Fruit fly (Drosophila melanogaster) whole organism, embryonic: Measurements from ENCODE around the gene CG32388.
A peak's percentile ranks its signal among the peaks of the same experiment; 100 is the strongest.

Source experiments
- Awh ChIP-seq: fragments of 200-800 bp; sonication (Bioruptor generic); IDR thresholded peaks from 2 replicates; pipeline ENCODE4, ENCODE4 v1.3.6; 2022; ENCODE audit warnings: missing biosample characterization, missing genetic modification characterization
- CG1024 ChIP-seq: fragments of 200-800 bp; sonication (Bioruptor generic); IDR thresholded peaks from 2 replicates; pipeline ENCODE4 v1.3.6; 2022; ENCODE audit warnings: missing biosample characterization, missing genetic modification characterization
- CG10654 ChIP-seq: fragments of 200-800 bp; sonication (Bioruptor generic); optimal IDR thresholded peaks from 2 replicates; lab custom pipeline; 2016; ENCODE audit warnings: missing biosample characterization, missing genetic modification characterization
- CG10979 ChIP-seq: fragments of 200-800 bp; sonication (Bioruptor generic); optimal IDR thresholded peaks from 2 replicates; lab custom pipeline; 2018; ENCODE audit warnings: missing biosample characterization, mild to moderate bottlenecking, missing genetic modification characterization, moderate library complexity
- CG11093 ChIP-seq: fragments of 200-800 bp; sonication (Bioruptor generic); IDR thresholded peaks from 3 replicates; pipeline ENCODE4 v1.3.6; 2022; ENCODE audit warnings: missing biosample characterization, missing genetic modification characterization
- CG12236 ChIP-seq: fragments of 200-800 bp; sonication (Bioruptor generic); optimal IDR thresholded peaks from 2 replicates; lab custom pipeline; 2016; ENCODE audit warnings: missing biosample characterization, missing genetic modification characterization
- CG1603 ChIP-seq: fragments of 200-800 bp; sonication (Bioruptor generic); optimal IDR thresholded peaks from 2 replicates; lab custom pipeline; 2019; ENCODE audit warnings: missing biosample characterization, mild to moderate bottlenecking, missing genetic modification characterization, moderate library complexity
- CG18262 ChIP-seq: fragments of 200-800 bp; optimal IDR thresholded peaks from 3 replicates; lab custom pipeline; 2019; ENCODE audit warnings: missing biosample characterization, mild to moderate bottlenecking, missing genetic modification characterization, moderate library complexity
- CG1832 ChIP-seq: fragments of 200-800 bp; sonication (Bioruptor generic); optimal IDR thresholded peaks from 2 replicates; lab custom pipeline; 2017; ENCODE audit warnings: missing biosample characterization, mild to moderate bottlenecking, missing genetic modification characterization, inconsistent platforms
- CG18476 ChIP-seq: fragments of 200-800 bp; sonication (Bioruptor generic); optimal IDR thresholded peaks from 2 replicates; lab custom pipeline; 2016; ENCODE audit warnings: missing biosample characterization, mild to moderate bottlenecking, missing genetic modification characterization
- CG2202 ChIP-seq: fragments of 200-800 bp; sonication (Bioruptor generic); optimal IDR thresholded peaks from 2 replicates; lab custom pipeline; 2018; ENCODE audit warnings: missing biosample characterization, mild to moderate bottlenecking, missing genetic modification characterization
- CG30403 ChIP-seq: fragments of 200-800 bp; sonication (Bioruptor generic); optimal IDR thresholded peaks from 3 replicates; lab custom pipeline; 2016; ENCODE audit warnings: missing biosample characterization, missing genetic modification characterization
- CG34422 ChIP-seq: fragments of 200-800 bp; sonication (Bioruptor generic); IDR thresholded peaks from 3 replicates; pipeline ENCODE4 v1.3.6; 2022; ENCODE audit warnings: missing biosample characterization, missing genetic modification characterization
- CG4424 ChIP-seq: fragments of 200-800 bp; sonication (Bioruptor generic); optimal IDR thresholded peaks from 3 replicates; lab custom pipeline; 2016; ENCODE audit warnings: missing biosample characterization, missing genetic modification characterization
- CG4730 ChIP-seq: fragments of 200-800 bp; sonication (Bioruptor generic); IDR thresholded peaks from 2 replicates; pipeline ENCODE4 v1.3.6; 2022; ENCODE audit warnings: missing biosample characterization, missing genetic modification characterization
- CG6272 ChIP-seq: fragments of 200-800 bp; sonication (Bioruptor generic); IDR thresholded peaks from 2 replicates; pipeline ENCODE4 v1.3.6; 2022; ENCODE audit warnings: missing biosample characterization, missing genetic modification characterization
- CG8944 ChIP-seq: fragments of 200-800 bp; sonication (Bioruptor generic); optimal IDR thresholded peaks from 3 replicates; lab custom pipeline; 2016; ENCODE audit warnings: missing biosample characterization, missing genetic modification characterization
- CTCF ChIP-seq: fragments of 200-800 bp; sonication (Bioruptor generic); optimal IDR thresholded peaks from 2 replicates; lab custom pipeline; 2017; ENCODE audit warnings: missing biosample characterization, mild to moderate bottlenecking, missing genetic modification characterization, moderate library complexity
- Dip2 ChIP-seq: fragments of 200-800 bp; sonication (Bioruptor generic); IDR thresholded peaks from 2 replicates; pipeline ENCODE4 v1.3.6; 2022; ENCODE audit warnings: missing biosample characterization, missing genetic modification characterization
- Dp ChIP-seq: fragments of 200-800 bp; sonication (Bioruptor generic); optimal IDR thresholded peaks from 2 replicates; lab custom pipeline; 2018; ENCODE audit warnings: missing biosample characterization, mild to moderate bottlenecking, missing genetic modification characterization, moderate library complexity
- E2f2 ChIP-seq: fragments of 200-800 bp; sonication (Bioruptor generic); IDR thresholded peaks from 2 replicates; pipeline ENCODE4 v1.3.6; 2022; ENCODE audit warnings: missing biosample characterization, missing genetic modification characterization
- Eip74EF ChIP-seq, 2 experiments: fragments of 200-800 bp in 1 of 2; fragments of >200 bp in 1 of 2; sonication (Bioruptor generic) in 1 of 2; optimal IDR thresholded peaks; 2 replicates each; lab custom pipeline; 2017 to 2019; ENCODE audit warnings: missing biosample characterization in 2 of 2, missing genetic modification characterization in 2 of 2, mild to moderate bottlenecking in 1 of 2, moderate library complexity in 1 of 2
- Fer1 ChIP-seq: fragments of 200-800 bp; sonication (Bioruptor generic); optimal IDR thresholded peaks from 2 replicates; lab custom pipeline; 2017; ENCODE audit warnings: missing biosample characterization, mild to moderate bottlenecking, missing genetic modification characterization
- HLHmδ ChIP-seq: fragments of 200-800 bp; sonication (Bioruptor generic); optimal IDR thresholded peaks from 2 replicates; lab custom pipeline; 2018; ENCODE audit warnings: missing biosample characterization, mild to moderate bottlenecking, missing genetic modification characterization, moderate library complexity
- Hmx ChIP-seq: fragments of 200-800 bp; sonication (Bioruptor generic); optimal IDR thresholded peaks from 2 replicates; lab custom pipeline; 2016; ENCODE audit warnings: missing biosample characterization, missing genetic modification characterization
- Mad ChIP-seq: fragments of 200-800 bp; sonication (Bioruptor generic); optimal IDR thresholded peaks from 2 replicates; lab custom pipeline; 2016; ENCODE audit warnings: missing biosample characterization, missing genetic modification characterization
- Mrtf ChIP-seq: fragments of 200-800 bp; sonication (Bioruptor generic); IDR thresholded peaks from 3 replicates; pipeline ENCODE4 v1.3.6; 2022; ENCODE audit warnings: missing biosample characterization, missing genetic modification characterization
- Oaz ChIP-seq: fragments of 200-800 bp; sonication (Bioruptor generic); IDR thresholded peaks from 2 replicates; pipeline ENCODE4 v1.3.6; 2022; ENCODE audit warnings: missing biosample characterization, missing genetic modification characterization
- ac ChIP-seq: fragments of 200-800 bp; sonication (Bioruptor generic); optimal IDR thresholded peaks from 3 replicates; lab custom pipeline; 2017; ENCODE audit warnings: missing biosample characterization, mild to moderate bottlenecking, missing genetic modification characterization
- amos ChIP-seq: fragments of 200-800 bp; sonication (Bioruptor generic); IDR thresholded peaks from 2 replicates; pipeline ENCODE4 v1.3.6; 2022; ENCODE audit warnings: missing biosample characterization, missing genetic modification characterization; ENCODE audit not compliant: partially characterized antibody
- cas ChIP-seq: fragments of 200-800 bp; sonication (Bioruptor generic); IDR thresholded peaks from 2 replicates; pipeline ENCODE4 v1.3.6; 2022; ENCODE audit warnings: missing biosample characterization, missing genetic modification characterization
- chif ChIP-seq, 2 experiments: fragments of 200-800 bp; sonication (Bioruptor generic); optimal IDR thresholded peaks; 3 replicates each; lab custom pipeline; 2016; ENCODE audit warnings: missing biosample characterization in 2 of 2, missing genetic modification characterization in 2 of 2
- danr ChIP-seq: fragments of 200-800 bp; sonication (Bioruptor generic); IDR thresholded peaks from 2 replicates; pipeline ENCODE4 v1.3.6; 2022; ENCODE audit warnings: missing biosample characterization, missing genetic modification characterization
- dmrt99B ChIP-seq: fragments of 200-800 bp; sonication (Bioruptor generic); optimal IDR thresholded peaks from 2 replicates; lab custom pipeline; 2018; ENCODE audit warnings: missing biosample characterization, mild to moderate bottlenecking, missing genetic modification characterization, moderate library complexity
- dysf ChIP-seq: fragments of 200-800 bp; sonication (Bioruptor generic); IDR thresholded peaks from 3 replicates; pipeline ENCODE4 v1.3.6; 2022; ENCODE audit warnings: missing biosample characterization, missing genetic modification characterization
- fd102C ChIP-seq: fragments of 200-800 bp; sonication (Bioruptor generic); optimal IDR thresholded peaks from 2 replicates; lab custom pipeline; 2018; ENCODE audit warnings: missing biosample characterization, mild to moderate bottlenecking, missing genetic modification characterization, moderate library complexity
- fd96Cb ChIP-seq: fragments of 200-800 bp; sonication (Bioruptor generic); optimal IDR thresholded peaks from 2 replicates; lab custom pipeline; 2018; ENCODE audit warnings: missing biosample characterization, mild to moderate bottlenecking, missing genetic modification characterization, moderate library complexity
- hbn ChIP-seq: fragments of 200-800 bp; sonication (Bioruptor generic); IDR thresholded peaks from 2 replicates; pipeline ENCODE4 v1.3.6; 2022; ENCODE audit warnings: missing biosample characterization, missing genetic modification characterization; ENCODE audit not compliant: partially characterized antibody
- hkb ChIP-seq, 2 experiments: fragments of 200-800 bp in 1 of 2; fragments of >200 bp in 1 of 2; sonication (Bioruptor generic) in 1 of 2; IDR thresholded peaks in 1 of 2; optimal IDR thresholded peaks in 1 of 2; 2 replicates each; pipeline versions ENCODE4 v1.3.6 to Lab custom; 2017 to 2022; ENCODE audit warnings: missing biosample characterization in 1 of 2, missing genetic modification characterization in 1 of 2
- maf-S ChIP-seq: fragments of 200-800 bp; sonication (Bioruptor generic); optimal IDR thresholded peaks from 2 replicates; lab custom pipeline; 2016; ENCODE audit warnings: missing biosample characterization, missing genetic modification characterization
- pita ChIP-seq: fragments of 200-800 bp; sonication (Bioruptor generic); optimal IDR thresholded peaks from 2 replicates; lab custom pipeline; 2017; ENCODE audit warnings: missing biosample characterization, mild to moderate bottlenecking, missing genetic modification characterization
- prd ChIP-seq, 3 experiments: fragments of >200 bp in 2 of 3; fragments of 200-800 bp in 1 of 3; sonication (Bioruptor generic) in 1 of 3; optimal IDR thresholded peaks in 2 of 3; IDR thresholded peaks in 1 of 3; 2 replicates in 2 of 3; 3 replicates in 1 of 3; pipeline versions ENCODE4 v1.3.6 to Lab custom; 2017 to 2022; ENCODE audit warnings: missing biosample characterization in 1 of 3, missing genetic modification characterization in 1 of 3
- sisA ChIP-seq: fragments of 200-800 bp; sonication (Bioruptor generic); IDR thresholded peaks from 2 replicates; pipeline ENCODE4 v1.3.6; 2022; ENCODE audit warnings: missing biosample characterization, missing genetic modification characterization
- slbo ChIP-seq: fragments of 200-800 bp; sonication (Bioruptor generic); IDR thresholded peaks from 2 replicates; pipeline ENCODE4 v1.3.6; 2022; ENCODE audit warnings: missing biosample characterization, missing genetic modification characterization
- ttk ChIP-seq: fragments of 200-800 bp; sonication (Bioruptor generic); IDR thresholded peaks from 2 replicates; pipeline ENCODE4 v2.1.2; 2022; ENCODE audit warnings: missing biosample characterization, missing genetic modification characterization

The CG32388 gene

DNA sequence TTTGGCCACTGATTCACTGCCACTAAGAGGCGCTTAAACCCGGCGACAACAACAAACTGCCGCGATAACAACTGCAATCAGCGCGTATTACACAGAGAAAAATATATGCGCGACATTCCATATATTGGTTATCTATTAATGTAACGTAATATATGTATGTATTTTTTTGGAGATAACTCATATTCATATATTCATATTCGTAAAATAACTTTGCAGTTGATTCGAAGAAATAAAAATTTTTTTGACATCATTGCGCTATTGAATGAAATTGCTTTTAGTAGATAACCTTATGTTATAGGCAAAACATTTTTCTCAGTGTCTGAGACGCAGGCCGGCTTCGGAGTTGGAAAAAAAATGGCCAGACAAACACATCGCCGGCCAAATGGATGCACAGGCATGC is 12.5 kb upstream of the CG32388 start (continued):
- no peak for TF ChIP-seq CG1832
- peak; percentile 5 for TF ChIP-seq CG30403
- TF ChIP-seq hbn (GFP tag; lab: Robert Waterston, UW) = no peak
- TF ChIP-seq CG18262 = no peak
- no peak for TF ChIP-seq Eip74EF (GFP tag; optimal IDR thresholded peaks at IDR 0.05; lab: Kevin White, UChicago)
- TF ChIP-seq CG1024 (GFP tag; lab: Robert Waterston, UW) = no peak
- TF ChIP-seq prd (optimal IDR thresholded peaks at IDR 0.05; lab: Kevin White, UChicago) = no peak
- 0 out of 3 replicates have a peak, but pooled peaks have one; percentile 33 for TF ChIP-seq prd (GFP tag; IDR thresholded peaks at IDR 0.05; lab: Robert Waterston, UW)
- TF ChIP-seq Awh = no peak
- TF ChIP-seq Hmx (GFP tag; lab: Kevin White, UChicago) = no peak
- no peak for TF ChIP-seq CG10654
- TF ChIP-seq hkb (optimal IDR thresholded peaks at IDR 0.05; lab: Kevin White, UChicago) = no peak
- TF ChIP-seq hkb (GFP tag; IDR thresholded peaks at IDR 0.05; lab: Robert Waterston, UW) = 0 out of 2 replicates have a peak, but pooled peaks have one; percentile 16
- TF ChIP-seq CG1603 (tag; lab: Kevin White, UChicago) = peak; percentile 17
- TF ChIP-seq slbo (GFP tag; lab: Robert Waterston, UW) = no peak
- TF ChIP-seq fd96Cb (tag; lab: Kevin White, UChicago) = peak; percentile 38
- no peak for TF ChIP-seq Dp
- peak; percentile 52 for TF ChIP-seq dmrt99B (tag; lab: Kevin White, UChicago)
- TF ChIP-seq fd102C = no peak
- no peak for TF ChIP-seq danr (GFP tag; lab: Robert Waterston, UW)
- TF ChIP-seq ac (GFP tag; lab: Kevin White, UChicago) = no peak
- TF ChIP-seq CG4730 (GFP tag; lab: Robert Waterston, UW) = no peak
- TF ChIP-seq CG10979 = peak; percentile 4
- no peak for TF ChIP-seq ttk (GFP tag; lab: Robert Waterston, UW)
- TF ChIP-seq CG4424 (GFP tag; lab: Kevin White, UChicago) = no peak
- TF ChIP-seq CG18476 (GFP tag; lab: Kevin White, UChicago) = no peak
- TF ChIP-seq Mrtf (GFP tag; lab: Robert Waterston, UW) = no peak
- no peak for TF ChIP-seq CG12236 (GFP tag; lab: Kevin White, UChicago)
- no peak for TF ChIP-seq sisA
- no peak for TF ChIP-seq amos
- TF ChIP-seq CG34422 (GFP tag; lab: Robert Waterston, UW) = no peak
- TF ChIP-seq dysf (GFP tag; lab: Robert Waterston, UW) = peak; percentile 45; the same call in 2 of the 3 replicates
- TF ChIP-seq chif (GFP tag; optimal IDR thresholded peaks at IDR 0.05; lab: Kevin White, UChicago) = no peak
- TF ChIP-seq Mad (GFP tag; lab: Kevin White, UChicago) = no peak
- no peak for TF ChIP-seq maf-S (GFP tag; lab: Kevin White, UChicago)
- TF ChIP-seq CG6272 = no peak
- no peak for TF ChIP-seq CG2202
- no peak for TF ChIP-seq cas (GFP tag; lab: Robert Waterston, UW)
- TF ChIP-seq HLHmδ = no peak
- TF ChIP-seq Oaz (GFP tag; lab: Robert Waterston, UW) = no peak
- 0 out of 3 replicates have a peak, but pooled peaks have one; percentile 35 for TF ChIP-seq CG11093 (GFP tag; lab: Robert Waterston, UW)
- TF ChIP-seq CG8944 (GFP tag; lab: Kevin White, UChicago) = no peak
- peak; percentile 14 for TF ChIP-seq Fer1 (GFP tag; lab: Kevin White, UChicago)

- peak; percentile 81 for TF ChIP-seq Dip2 (GFP tag; lab: Robert Waterston, UW)
- no peak for TF ChIP-seq CG10654
- peak; percentile 91 for TF ChIP-seq CTCF
- TF ChIP-seq pita (GFP tag; lab: Kevin White, UChicago) = peak; percentile 34
- peak; percentile 35; the same call in 1 of the 2 replicates for TF ChIP-seq E2f2 (GFP tag; lab: Robert Waterston, UW)
- TF ChIP-seq Dp = peak; percentile 46
Observed at dm6 chr3L:6995364-6995749, 11.0 kb upstream of the CG32388 start.
